Worm (Caenorhabditis elegans) whole organism, late embryonic: ENCODE measurements around the gene mau-8.

Experiments
- ceh-14 ChIP-seq: sonication (generic microtip); optimal IDR thresholded peaks from 2 replicates; lab custom pipeline; 2016; ENCODE audit warnings: missing genotype, missing genetic modification characterization, missing compliant biosample characterization
- ceh-9 ChIP-seq: sonication (generic microtip); optimal IDR thresholded peaks from 2 replicates; lab custom pipeline; 2016; ENCODE audit warnings: mild to moderate bottlenecking, missing genetic modification characterization, inconsistent platforms, missing compliant biosample characterization
- elt-2 ChIP-seq: sonication (generic microtip); optimal IDR thresholded peaks from 2 replicates; lab custom pipeline; 2016; ENCODE audit warnings: missing genetic modification reagents, missing genetic modification characterization, missing compliant biosample characterization
- fkh-6 ChIP-seq: sonication (generic microtip); optimal IDR thresholded peaks from 2 replicates; lab custom pipeline; 2016; ENCODE audit warnings: missing genetic modification characterization, missing compliant biosample characterization
- tbx-2 ChIP-seq: sonication (generic microtip); optimal IDR thresholded peaks from 2 replicates; lab custom pipeline; 2016; ENCODE audit warnings: missing genetic modification characterization, missing compliant biosample characterization
- unc-42 ChIP-seq: sonication (generic microtip); optimal IDR thresholded peaks from 2 replicates; lab custom pipeline; 2016; ENCODE audit warnings: missing genotype, missing genetic modification characterization, missing compliant biosample characterization

DNA sequence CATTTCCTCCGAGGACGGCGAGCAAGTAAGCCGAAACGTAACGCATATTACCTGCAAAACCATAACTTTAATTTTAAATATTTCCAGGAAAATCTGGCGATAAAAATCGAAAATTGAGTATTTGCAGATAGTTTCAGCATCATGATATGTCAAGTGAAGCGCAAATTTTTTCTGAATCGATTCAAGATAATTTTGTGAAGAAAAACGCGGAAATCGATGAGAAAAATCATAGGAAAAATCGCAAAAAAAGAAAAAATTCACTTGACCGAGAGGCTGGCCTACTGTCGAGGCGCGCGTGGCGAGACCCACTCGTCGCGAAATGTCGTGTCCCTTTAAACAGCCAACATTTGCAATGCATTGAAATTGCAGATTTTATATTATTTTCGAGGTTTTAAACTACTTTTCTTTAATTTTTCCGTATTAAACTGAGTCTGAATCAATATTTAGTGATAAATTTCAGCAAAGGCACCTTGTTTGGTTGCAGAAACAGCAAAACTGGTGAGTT is 7.5 kb upstream of the mau-8 start, which contains the start of the genes rla-2, popl-7 and Y62E10A.24:
- no peak for TF ChIP-seq ceh-14
- no peak for TF ChIP-seq fkh-6 (tag; lab: Kevin White, UChicago)
- no peak for TF ChIP-seq unc-42 (tag; lab: Kevin White, UChicago)
- TF ChIP-seq elt-2 (tag; lab: Kevin White, UChicago), result no peak
- no peak for TF ChIP-seq tbx-2 (tag; lab: Kevin White, UChicago)
- no peak for TF ChIP-seq ceh-9 (tag; lab: Kevin White, UChicago)
